Fruit fly (Drosophila melanogaster) whole organism, embryonic: ENCODE measurements around the gene Cad89D.

Experiments used
- Blimp-1 ChIP-seq: fragments of 200-800 bp; sonication (Bioruptor generic); optimal IDR thresholded peaks from 3 replicates; lab custom pipeline; 2018; ENCODE audit warnings: missing biosample characterization, missing genetic modification characterization, mild to moderate bottlenecking, moderate library complexity, missing genetic modification reagents
- C15 ChIP-seq: fragments of 200-800 bp; sonication (Bioruptor generic); IDR thresholded peaks from 3 replicates; pipeline ENCODE4 v1.3.6; 2022; ENCODE audit warnings: missing biosample characterization, missing genetic modification characterization
- CG10267 ChIP-seq: fragments of 200-800 bp; sonication (Bioruptor generic); optimal IDR thresholded peaks from 2 replicates; lab custom pipeline; 2018; ENCODE audit warnings: missing biosample characterization, mild to moderate bottlenecking, missing genetic modification characterization, moderate library complexity
- CG11085 ChIP-seq: fragments of 200-800 bp; sonication (Bioruptor generic); IDR thresholded peaks from 2 replicates; pipeline ENCODE4 v1.3.6; 2022; ENCODE audit warnings: missing biosample characterization, missing genetic modification characterization
- CG11504 ChIP-seq: fragments of 200-800 bp; sonication (Bioruptor generic); optimal IDR thresholded peaks from 3 replicates; lab custom pipeline; 2019; ENCODE audit warnings: missing biosample characterization, mild to moderate bottlenecking, missing genetic modification characterization, moderate library complexity
- CG12236 ChIP-seq: fragments of 200-800 bp; sonication (Bioruptor generic); optimal IDR thresholded peaks from 2 replicates; lab custom pipeline; 2016; ENCODE audit warnings: missing biosample characterization, missing genetic modification characterization
- CG13287 ChIP-seq: fragments of 200-800 bp; sonication (Bioruptor generic); IDR thresholded peaks from 2 replicates; pipeline ENCODE4 v1.3.6; 2022; ENCODE audit warnings: missing biosample characterization, missing genetic modification characterization; ENCODE audit not compliant: partially characterized antibody
- CG15514 ChIP-seq: fragments of 200-800 bp; sonication (Bioruptor generic); optimal IDR thresholded peaks from 3 replicates; lab custom pipeline; 2017; ENCODE audit warnings: missing biosample characterization, missing genetic modification characterization, mild to moderate bottlenecking, moderate library complexity, missing genetic modification reagents
- CG17385 ChIP-seq: fragments of 200-800 bp; sonication (Bioruptor generic); optimal IDR thresholded peaks from 3 replicates; lab custom pipeline; 2018; ENCODE audit warnings: missing biosample characterization, mild to moderate bottlenecking, missing genetic modification characterization
- CG2116 ChIP-seq: fragments of 200-800 bp; sonication (Bioruptor generic); optimal IDR thresholded peaks from 3 replicates; lab custom pipeline; 2018; ENCODE audit warnings: missing biosample characterization, mild to moderate bottlenecking, missing genetic modification characterization
- CG2712 ChIP-seq: fragments of 200-800 bp; optimal IDR thresholded peaks from 3 replicates; lab custom pipeline; 2019; ENCODE audit warnings: missing biosample characterization, mild to moderate bottlenecking, missing genetic modification characterization, moderate library complexity
- CG31224 ChIP-seq: fragments of 200-800 bp; sonication (Bioruptor generic); IDR thresholded peaks from 2 replicates; pipeline ENCODE4 v1.3.6; 2022; ENCODE audit warnings: missing biosample characterization, missing genetic modification characterization
- CG33213 ChIP-seq: fragments of 200-800 bp; sonication (Bioruptor generic); optimal IDR thresholded peaks from 3 replicates; lab custom pipeline; 2016; ENCODE audit warnings: missing biosample characterization, missing genetic modification characterization
- CG34224 ChIP-seq: fragments of 200-800 bp; sonication (Bioruptor generic); IDR thresholded peaks from 3 replicates; pipeline ENCODE4 v1.3.6; 2022; ENCODE audit warnings: missing biosample characterization, missing genetic modification characterization; ENCODE audit not compliant: partially characterized antibody
- CG3995 ChIP-seq: fragments of 200-800 bp; sonication (Bioruptor generic); optimal IDR thresholded peaks from 3 replicates; lab custom pipeline; 2016; ENCODE audit warnings: missing biosample characterization, missing genetic modification characterization
- CG9727 ChIP-seq: fragments of 200-800 bp; sonication (Bioruptor generic); optimal IDR thresholded peaks from 3 replicates; lab custom pipeline; 2017; ENCODE audit warnings: missing biosample characterization, mild to moderate bottlenecking, missing genetic modification characterization
- CTCF ChIP-seq: fragments of 200-800 bp; sonication (Bioruptor generic); optimal IDR thresholded peaks from 2 replicates; lab custom pipeline; 2017; ENCODE audit warnings: missing biosample characterization, mild to moderate bottlenecking, missing genetic modification characterization, moderate library complexity
- Doc3 ChIP-seq: fragments of 200-800 bp; sonication (Bioruptor generic); IDR thresholded peaks from 3 replicates; pipeline ENCODE4 v1.3.6; 2022; ENCODE audit warnings: missing biosample characterization, missing genetic modification characterization; ENCODE audit not compliant: partially characterized antibody
- E2f2 ChIP-seq: fragments of 200-800 bp; sonication (Bioruptor generic); IDR thresholded peaks from 2 replicates; pipeline ENCODE4 v1.3.6; 2022; ENCODE audit warnings: missing biosample characterization, missing genetic modification characterization
- HLH4C ChIP-seq: fragments of 200-800 bp; sonication (Bioruptor generic); IDR thresholded peaks from 3 replicates; pipeline ENCODE4 v1.3.6; 2022; ENCODE audit warnings: missing biosample characterization, missing genetic modification characterization; ENCODE audit not compliant: partially characterized antibody
- Jarid2 ChIP-seq: fragments of 200-800 bp; sonication (Bioruptor generic); optimal IDR thresholded peaks from 3 replicates; lab custom pipeline; 2017; ENCODE audit warnings: mild to moderate bottlenecking, missing biosample characterization, missing genetic modification reagents, missing genetic modification characterization
- MBD-R2 ChIP-seq: fragments of 200-800 bp; sonication (Bioruptor generic); IDR thresholded peaks from 2 replicates; pipeline ENCODE4 v1.3.6; 2022; ENCODE audit warnings: missing biosample characterization, missing genetic modification characterization
- Mad ChIP-seq: fragments of 200-800 bp; sonication (Bioruptor generic); optimal IDR thresholded peaks from 2 replicates; lab custom pipeline; 2016; ENCODE audit warnings: missing biosample characterization, missing genetic modification characterization
- Med ChIP-seq: fragments of 200-800 bp; sonication (Bioruptor generic); peaks from one replicate; lab custom pipeline; 2016; ENCODE audit warnings: missing biosample characterization, missing genetic modification characterization, mild to moderate bottlenecking, inconsistent platforms, moderate library complexity
- NC2β ChIP-seq: fragments of 200-800 bp; sonication (Bioruptor generic); optimal IDR thresholded peaks from 2 replicates; lab custom pipeline; 2016; ENCODE audit warnings: missing biosample characterization, missing genetic modification characterization
- Nf-YB ChIP-seq: fragments of 200-800 bp; sonication (Bioruptor generic); optimal IDR thresholded peaks from 3 replicates; lab custom pipeline; 2019; ENCODE audit warnings: missing biosample characterization, mild to moderate bottlenecking, missing genetic modification characterization, moderate library complexity
- Nf-YC ChIP-seq: fragments of 200-800 bp; optimal IDR thresholded peaks from 3 replicates; lab custom pipeline; 2019; ENCODE audit warnings: missing biosample characterization, mild to moderate bottlenecking, missing genetic modification characterization, moderate library complexity
- Opbp ChIP-seq: fragments of 200-800 bp; sonication (Bioruptor generic); IDR thresholded peaks from 3 replicates; pipeline ENCODE4 v1.3.6; 2022; ENCODE audit warnings: missing biosample characterization, missing genetic modification characterization; ENCODE audit not compliant: partially characterized antibody
- Sox102F ChIP-seq: fragments of 200-800 bp; sonication (Bioruptor generic); optimal IDR thresholded peaks from 2 replicates; lab custom pipeline; 2018; ENCODE audit warnings: missing biosample characterization, mild to moderate bottlenecking, missing genetic modification characterization, moderate library complexity
- Sry-δ ChIP-seq: fragments of 200-800 bp; sonication (Bioruptor generic); optimal IDR thresholded peaks from 2 replicates; lab custom pipeline; 2016; ENCODE audit warnings: missing biosample characterization, missing genetic modification characterization
- amos ChIP-seq: fragments of 200-800 bp; sonication (Bioruptor generic); IDR thresholded peaks from 2 replicates; pipeline ENCODE4 v1.3.6; 2022; ENCODE audit warnings: missing biosample characterization, missing genetic modification characterization; ENCODE audit not compliant: partially characterized antibody
- ato ChIP-seq: fragments of 200-800 bp; sonication (Bioruptor generic); IDR thresholded peaks from 2 replicates; pipeline ENCODE4 v1.3.6; 2022; ENCODE audit warnings: missing biosample characterization, missing genetic modification characterization; ENCODE audit not compliant: partially characterized antibody
- az2 ChIP-seq: fragments of 200-800 bp; sonication (Bioruptor generic); optimal IDR thresholded peaks from 3 replicates; lab custom pipeline; 2016; ENCODE audit warnings: missing biosample characterization, missing genetic modification characterization
- bab2 ChIP-seq: fragments of 200-800 bp; sonication (Bioruptor generic); optimal IDR thresholded peaks from 2 replicates; lab custom pipeline; 2016; ENCODE audit warnings: missing biosample characterization, missing genetic modification characterization
- bbx ChIP-seq: fragments of 200-800 bp; sonication (Bioruptor generic); IDR thresholded peaks from 2 replicates; pipeline ENCODE4 v1.3.6; 2022; ENCODE audit warnings: missing biosample characterization, missing genetic modification characterization; ENCODE audit not compliant: partially characterized antibody
- dysf ChIP-seq: fragments of 200-800 bp; sonication (Bioruptor generic); IDR thresholded peaks from 3 replicates; pipeline ENCODE4 v1.3.6; 2022; ENCODE audit warnings: missing biosample characterization, missing genetic modification characterization
- hbn ChIP-seq: fragments of 200-800 bp; sonication (Bioruptor generic); IDR thresholded peaks from 2 replicates; pipeline ENCODE4 v1.3.6; 2022; ENCODE audit warnings: missing biosample characterization, missing genetic modification characterization; ENCODE audit not compliant: partially characterized antibody
- insv ChIP-seq, 2 experiments: fragments of 200-800 bp; sonication (Bioruptor generic); optimal IDR thresholded peaks; 3 replicates each; lab custom pipeline; 2016 to 2018; ENCODE audit warnings: missing biosample characterization in 2 of 2, missing genetic modification characterization in 2 of 2
- nerfin-2 ChIP-seq: fragments of 200-800 bp; sonication (Bioruptor generic); IDR thresholded peaks from 2 replicates; pipeline ENCODE4 v1.3.6; 2022; ENCODE audit warnings: missing biosample characterization, missing genetic modification characterization; ENCODE audit not compliant: partially characterized antibody
- peb ChIP-seq: fragments of 200-800 bp; sonication (Bioruptor generic); IDR thresholded peaks from 2 replicates; pipeline ENCODE4 v1.3.6; 2022; ENCODE audit warnings: missing biosample characterization, missing genetic modification characterization
- psq ChIP-seq: fragments of 200-800 bp; sonication (Bioruptor generic); optimal IDR thresholded peaks from 2 replicates; lab custom pipeline; 2017; ENCODE audit warnings: missing biosample characterization, missing genetic modification characterization
- pzg ChIP-seq: fragments of 200-800 bp; sonication (Bioruptor generic); optimal IDR thresholded peaks from 3 replicates; lab custom pipeline; 2018; ENCODE audit warnings: missing biosample characterization, mild to moderate bottlenecking, missing genetic modification characterization, moderate library complexity
- sens ChIP-seq: fragments of 200-800 bp; sonication (Bioruptor generic); peaks from one replicate; lab custom pipeline; 2016; ENCODE audit warnings: missing biosample characterization, missing genetic modification characterization
- sna ChIP-seq: fragments of 200-800 bp; sonication (Bioruptor generic); IDR thresholded peaks from 2 replicates; pipeline ENCODE4 v1.3.6; 2022; ENCODE audit warnings: missing biosample characterization, missing genetic modification characterization; ENCODE audit not compliant: partially characterized antibody
- stwl ChIP-seq: fragments of 200-800 bp; sonication (Bioruptor generic); optimal IDR thresholded peaks from 3 replicates; lab custom pipeline; 2018; ENCODE audit warnings: missing biosample characterization, mild to moderate bottlenecking, missing genetic modification characterization, moderate library complexity
- tio ChIP-seq: fragments of 200-800 bp; sonication (Bioruptor generic); optimal IDR thresholded peaks from 2 replicates; lab custom pipeline; 2017; ENCODE audit warnings: missing biosample characterization, missing genetic modification characterization, inconsistent platforms
- toy ChIP-seq: fragments of 200-800 bp; sonication (Bioruptor generic); IDR thresholded peaks from 2 replicates; pipeline ENCODE4 v1.3.6; 2022; ENCODE audit warnings: missing biosample characterization, missing genetic modification characterization
- unc-4 ChIP-seq: fragments of 200-800 bp; sonication (Bioruptor generic); IDR thresholded peaks from 2 replicates; pipeline ENCODE4 v1.3.6; 2022; ENCODE audit warnings: missing biosample characterization, missing genetic modification characterization; ENCODE audit not compliant: partially characterized antibody

Cad89D gene

dm6 chr3R:16455875-16456274 is 39.3 kb downstream of the Cad89D start, which contains the start of gene CG14883 (continued):
- TF ChIP-seq E2f2 (peak; percentile 91), CG13287 (GFP tag; lab: Robert Waterston, UW) (peak; percentile 69), Nf-YB (GFP tag; lab: Kevin White, UChicago) (no peak), Opbp (peak; percentile 54; the same call in 1 of the 3 replicates), CTCF (GFP tag; lab: Kevin White, UChicago) (no peak), HLH4C (GFP tag; lab: Robert Waterston, UW) (peak; percentile 58), ato (peak; percentile 33; the same call in 1 of the 2 replicates), amos (peak; percentile 44; the same call in 1 of the 2 replicates), C15 (GFP tag; lab: Robert Waterston, UW) (no peak), sna (GFP tag; lab: Robert Waterston, UW) (peak; percentile 55; the same call in 1 of the 2 replicates), CG11504 (no peak), CG10267 (tag; lab: Kevin White, UChicago) (peak; percentile 14), MBD-R2 (GFP tag; lab: Robert Waterston, UW) (peak; percentile 54), pzg (GFP tag; lab: Kevin White, UChicago) (peak; percentile 43), unc-4 (peak; percentile 52; the same call in 1 of the 2 replicates), nerfin-2 (GFP tag; lab: Robert Waterston, UW) (peak; percentile 46; the same call in 1 of the 2 replicates), bbx (GFP tag; lab: Robert Waterston, UW) (peak; percentile 65; the same call in 1 of the 2 replicates), Blimp-1 (peak; percentile 98), CG3995 (GFP tag; lab: Kevin White, UChicago) (peak; percentile 75), hbn (GFP tag; lab: Robert Waterston, UW) (peak; percentile 34; the same call in 1 of the 2 replicates), az2 (no peak), CG31224 (GFP tag; lab: Robert Waterston, UW) (no peak), CG12236 (GFP tag; lab: Kevin White, UChicago) (no peak), CG2712 (no peak), Mad (no peak)

dm6 chr3R:16454192-16454591 is 41.0 kb downstream of the Cad89D start, which contains the start of gene CG10405:
TSS of gene CG10405 (plus strand) at chr3R:16454492.
- TF ChIP-seq psq (GFP tag; lab: Kevin White, UChicago) (no peak), sens (GFP tag; lab: Kevin White, UChicago) (peak; percentile 31), Sox102F (GFP tag; lab: Kevin White, UChicago) (no peak), CG33213 (no peak), CG11085 (GFP tag; lab: Robert Waterston, UW) (no peak), dysf (GFP tag; lab: Robert Waterston, UW) (no peak), NC2β (GFP tag; lab: Kevin White, UChicago) (no peak)

dm6 chr3R:16453597-16453996 is 41.6 kb downstream of the Cad89D start, which contains the start of gene Pak3:
TSS of gene Pak3 (minus strand) at chr3R:16453821.
- TF ChIP-seq Jarid2 (peak; percentile 87), CG10267 (tag; lab: Kevin White, UChicago) (peak; percentile 56), unc-4 (peak; percentile 79), CG2116 (GFP tag; lab: Kevin White, UChicago) (peak; percentile 60), Med (GFP tag; lab: Kevin White, UChicago) (peak; percentile 79), tio (no peak), CG9727 (GFP tag; lab: Kevin White, UChicago) (no peak), pzg (GFP tag; lab: Kevin White, UChicago) (peak; percentile 85), Sry-δ (peak; percentile 37), CG17385 (GFP tag; lab: Kevin White, UChicago) (peak; percentile 6), toy (GFP tag; lab: Robert Waterston, UW) (no peak), Nf-YC (tag; lab: Kevin White, UChicago) (peak; percentile 12), bab2 (no peak), insv (GFP tag; optimal IDR thresholded peaks at IDR 0.05; lab: Kevin White, UChicago) (no peak), MBD-R2 (GFP tag; lab: Robert Waterston, UW) (peak; percentile 53; the same call in 1 of the 2 replicates), stwl (peak; percentile 77), peb (no peak), CG15514 (GFP tag; lab: Kevin White, UChicago) (peak; percentile 82), Blimp-1 (peak; percentile 18), Doc3 (GFP tag; lab: Robert Waterston, UW) (peak; percentile 47; the same call in 1 of the 3 replicates), CG34224 (GFP tag; lab: Robert Waterston, UW) (no peak)
